Worm (Caenorhabditis elegans): ENCODE results near the gene bbs-5.

- TF ChIP-seq hlh-13 (GFP tag; optimal IDR thresholded peaks at IDR 0.05) (no peak), Y22D7AL.16 (tag; optimal IDR thresholded peaks at IDR 0.05) (no peak)
Observed at ce11 chrIII:10300078-10300477, 38.5 kb upstream of the bbs-5 start, which contains the start of gene vglu-3.
